Fruit fly (Drosophila melanogaster): ENCODE data around the gene CG12502.
A peak's percentile ranks its signal among the peaks of the same experiment; 100 is the strongest.

Gene CG12502

DNA sequence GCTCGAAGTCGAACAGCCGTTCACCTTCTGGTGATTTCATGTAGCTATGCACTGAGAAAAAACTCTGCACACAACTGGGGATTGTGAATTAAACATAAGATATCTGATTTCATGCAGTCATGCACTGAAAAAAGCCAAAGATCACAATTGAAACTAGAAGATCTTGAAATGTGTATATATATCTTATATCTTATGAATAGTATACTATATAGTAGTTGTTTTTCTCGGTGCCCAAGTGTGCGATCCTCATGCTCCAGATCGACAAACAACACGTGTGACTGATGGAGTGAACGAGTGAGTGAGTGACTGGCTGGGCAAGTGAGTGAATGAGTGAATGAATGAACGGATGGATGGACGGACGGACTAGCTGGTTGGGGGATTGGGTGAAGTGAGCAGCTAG, 43.2 kb upstream of the CG12502 start (continued):
- TF ChIP-seq CG10366 (GFP tag; IDR thresholded peaks at IDR 0.05) (peak; percentile 33), CG12219 (GFP tag; optimal IDR thresholded peaks at IDR 0.05) (peak; percentile 43), CG3995 (GFP tag; optimal IDR thresholded peaks at IDR 0.05) (no peak), ap (GFP tag; IDR thresholded peaks at IDR 0.05) (peak; percentile 51), mirr (GFP tag; optimal IDR thresholded peaks at IDR 0.05) (no peak), CG15514 (GFP tag; optimal IDR thresholded peaks at IDR 0.05) (peak; percentile 59), NC2β (GFP tag; optimal IDR thresholded peaks at IDR 0.05) (no peak), CG4730 (GFP tag; IDR thresholded peaks at IDR 0.05) (peak; percentile 73), sug (tag; optimal IDR thresholded peaks at IDR 0.05) (no peak), HLHmδ (GFP tag; optimal IDR thresholded peaks at IDR 0.05) (peak; percentile 21), Hmx (GFP tag; optimal IDR thresholded peaks at IDR 0.05) (no peak), sna (GFP tag; IDR thresholded peaks at IDR 0.05; ENCODE audit: partially characterized antibody) (no peak), CG6765 (GFP tag; optimal IDR thresholded peaks at IDR 0.05) (peak; percentile 41), fd64A (GFP tag; optimal IDR thresholded peaks at IDR 0.05) (peak; percentile 49), zen2 (GFP tag; IDR thresholded peaks at IDR 0.05; ENCODE audit: partially characterized antibody) (no peak), p53 (GFP tag; optimal IDR thresholded peaks at IDR 0.05) (no peak), Oli (tag; optimal IDR thresholded peaks at IDR 0.05) (peak; percentile 74), slbo (GFP tag; IDR thresholded peaks at IDR 0.05) (peak; percentile 37), E2f1 (GFP tag; IDR thresholded peaks at IDR 0.05) (peak; percentile 68), Rfx (GFP tag; IDR thresholded peaks at IDR 0.05) (peak; percentile 77), CG11085 (GFP tag; IDR thresholded peaks at IDR 0.05) (no peak), CG31441 (GFP tag; IDR thresholded peaks at IDR 0.05) (peak; percentile 85), CG6683 (GFP tag; optimal IDR thresholded peaks at IDR 0.05) (peak; percentile 44), CG9797 (GFP tag; optimal IDR thresholded peaks at IDR 0.05) (peak; percentile 8), h (optimal IDR thresholded peaks at IDR 0.05) (no peak), HLH4C (GFP tag; IDR thresholded peaks at IDR 0.05; ENCODE audit: partially characterized antibody) (no peak), fd3F (GFP tag; optimal IDR thresholded peaks at IDR 0.05) (peak; percentile 10), fd102C (GFP tag; optimal IDR thresholded peaks at IDR 0.05) (no peak), sens (GFP tag) (peak; percentile 95), inv (GFP tag; IDR thresholded peaks at IDR 0.05; ENCODE audit: partially characterized antibody) (no peak), CG14965 (GFP tag; optimal IDR thresholded peaks at IDR 0.05; ENCODE audit: borderline replicate concordance) (no peak), ro (GFP tag; IDR thresholded peaks at IDR 0.05) (no peak), Dip2 (GFP tag; IDR thresholded peaks at IDR 0.05) (no peak), CG1792 (GFP tag; optimal IDR thresholded peaks at IDR 0.05) (no peak), lov (optimal IDR thresholded peaks at IDR 0.05) (peak; percentile 62), lov (GFP tag; IDR thresholded peaks at IDR 0.05) (no peak), CG18619 (GFP tag; optimal IDR thresholded peaks at IDR 0.05) (peak; percentile 48), ab (GFP tag; optimal IDR thresholded peaks at IDR 0.05) (no peak), nerfin-2 (GFP tag; IDR thresholded peaks at IDR 0.05; ENCODE audit: partially characterized antibody) (no peak), al (GFP tag; IDR thresholded peaks at IDR 0.05) (peak; percentile 45; the same call in 1 of the 2 replicates), CG13624 (GFP tag; optimal IDR thresholded peaks at IDR 0.05) (no peak), eyg (GFP tag; optimal IDR thresholded peaks at IDR 0.05) (no peak), corto (GFP tag; optimal IDR thresholded peaks at IDR 0.05) (no peak), CG7839 (tag; optimal IDR thresholded peaks at IDR 0.05) (peak; percentile 79), B-H2 (GFP tag; optimal IDR thresholded peaks at IDR 0.05) (no peak), CG2120 (GFP tag; optimal IDR thresholded peaks at IDR 0.05) (peak; percentile 41), CG12104 (GFP tag; optimal IDR thresholded peaks at IDR 0.05) (peak; percentile 48), hb (GFP tag; IDR thresholded peaks at IDR 0.05; ENCODE audit: partially characterized antibody) (no peak), zfh1 (GFP tag; IDR thresholded peaks at IDR 0.05) (peak; percentile 83), tna (GFP tag; IDR thresholded peaks at IDR 0.05; ENCODE audit: partially characterized antibody) (no peak), CG2129 (GFP tag; IDR thresholded peaks at IDR 0.05; ENCODE audit: partially characterized antibody) (no peak)
